Fruit fly (Drosophila melanogaster): Measurements from ENCODE around the gene CG32262.

CG32262 gene

dm6 chr3L:3788790-3789421 lies 21.1 kb downstream of the CG32262 start (continued):
- peak; percentile 35 for TF ChIP-seq CG17385 (GFP tag; optimal IDR thresholded peaks at IDR 0.05)
- no peak for TF ChIP-seq dimm (GFP tag; IDR thresholded peaks at IDR 0.05)
- TF ChIP-seq pan (optimal IDR thresholded peaks at IDR 0.05) = no peak
- peak in 1 of 2 experiments; percentile 22 for TF ChIP-seq pan (GFP tag; optimal IDR thresholded peaks at IDR 0.05 in 1 of 2, IDR thresholded peaks at IDR 0.05 in 1 of 2)
- TF ChIP-seq lbe (GFP tag; optimal IDR thresholded peaks at IDR 0.05) = no peak
- peak; percentile 36; the same call in 1 of the 2 replicates for TF ChIP-seq inv (GFP tag; IDR thresholded peaks at IDR 0.05; ENCODE audit: partially characterized antibody)
- TF ChIP-seq Dp (GFP tag; optimal IDR thresholded peaks at IDR 0.05) = peak; percentile 17
- no peak for TF ChIP-seq NK7.1 (GFP tag; optimal IDR thresholded peaks at IDR 0.05)
- no peak for TF ChIP-seq pzg (GFP tag; optimal IDR thresholded peaks at IDR 0.05)
- TF ChIP-seq Antp (GFP tag; optimal IDR thresholded peaks at IDR 0.05) = no peak
- peak; percentile 7 for TF ChIP-seq bcd (GFP tag; optimal IDR thresholded peaks at IDR 0.05)
- TF ChIP-seq CG9727 (GFP tag; optimal IDR thresholded peaks at IDR 0.05) = peak; percentile 22
- TF ChIP-seq NfI (GFP tag; optimal IDR thresholded peaks at IDR 0.05) = peak; percentile 52
- peak; percentile 66 for TF ChIP-seq CG34224 (GFP tag; IDR thresholded peaks at IDR 0.05; ENCODE audit: partially characterized antibody)
- TF ChIP-seq CG12155 (GFP tag; optimal IDR thresholded peaks at IDR 0.05) = no peak
- peak; percentile 7 for TF ChIP-seq Deaf1 (tag; optimal IDR thresholded peaks at IDR 0.05)
- no peak for TF ChIP-seq pros (GFP tag; optimal IDR thresholded peaks at IDR 0.05)
- TF ChIP-seq ato (GFP tag; IDR thresholded peaks at IDR 0.05; ENCODE audit: partially characterized antibody) = peak; percentile 61; the same call in 1 of the 2 replicates
- no peak for TF ChIP-seq CG10366 (GFP tag; IDR thresholded peaks at IDR 0.05)
- TF ChIP-seq CG17186 (GFP tag; optimal IDR thresholded peaks at IDR 0.05) = no peak
- peak; percentile 45 for TF ChIP-seq CG10543 (GFP tag; optimal IDR thresholded peaks at IDR 0.05)
- no peak for TF ChIP-seq CG6813 (GFP tag; optimal IDR thresholded peaks at IDR 0.05)
- TF ChIP-seq vnd (GFP tag; IDR thresholded peaks at IDR 0.05; ENCODE audit: partially characterized antibody) = peak; percentile 36; the same call in 1 of the 3 replicates
- no peak for TF ChIP-seq cg (GFP tag; optimal IDR thresholded peaks at IDR 0.05)
- TF ChIP-seq CG15269 (tag; optimal IDR thresholded peaks at IDR 0.05) = peak; percentile 12
- TF ChIP-seq CG13424 (tag; optimal IDR thresholded peaks at IDR 0.05) = peak; percentile 48
- TF ChIP-seq zen (tag; optimal IDR thresholded peaks at IDR 0.05) = no peak
- no peak for TF ChIP-seq mld (GFP tag; IDR thresholded peaks at IDR 0.05; ENCODE audit: partially characterized antibody)
- TF ChIP-seq CG17802 (tag; optimal IDR thresholded peaks at IDR 0.05) = no peak
- TF ChIP-seq pb (GFP tag; optimal IDR thresholded peaks at IDR 0.05) = no peak
- TF ChIP-seq Hr39 (optimal IDR thresholded peaks at IDR 0.05) = no peak
- no peak for TF ChIP-seq Lpt (GFP tag; optimal IDR thresholded peaks at IDR 0.05)
- TF ChIP-seq jumu (GFP tag; optimal IDR thresholded peaks at IDR 0.05) = no peak
- TF ChIP-seq Drgx (GFP tag; IDR thresholded peaks at IDR 0.05) = peak; percentile 17; the same call in 1 of the 2 replicates
- no peak for TF ChIP-seq ara (GFP tag; IDR thresholded peaks at IDR 0.05)
- no peak for TF ChIP-seq pho (GFP tag; optimal IDR thresholded peaks at IDR 0.05)
- no peak for TF ChIP-seq Lim3 (GFP tag; IDR thresholded peaks at IDR 0.05)
- TF ChIP-seq esg (GFP tag; conservative IDR thresholded peaks at IDR 0.05) = no peak
- peak; percentile 50 for TF ChIP-seq MBD-R2 (GFP tag; IDR thresholded peaks at IDR 0.05)
- no peak for TF ChIP-seq D (optimal IDR thresholded peaks at IDR 0.05)
- peak; percentile 1 for TF ChIP-seq D (GFP tag; optimal IDR thresholded peaks at IDR 0.05)
- TF ChIP-seq CG17612 (GFP tag; IDR thresholded peaks at IDR 0.05) = 0 out of 2 replicates have a peak, but pooled peaks have one; percentile 11
- peak; percentile 79 for TF ChIP-seq crol (GFP tag; IDR thresholded peaks at IDR 0.05)
- no peak for TF ChIP-seq CG2120 (GFP tag; optimal IDR thresholded peaks at IDR 0.05)
- TF ChIP-seq gro (GFP tag; optimal IDR thresholded peaks at IDR 0.05) = no peak
- no peak for TF ChIP-seq Dip3 (GFP tag; optimal IDR thresholded peaks at IDR 0.05)
- no peak for TF ChIP-seq fd3F (GFP tag; optimal IDR thresholded peaks at IDR 0.05)
- no peak for TF ChIP-seq ems (GFP tag; optimal IDR thresholded peaks at IDR 0.05)
- TF ChIP-seq CG12104 (GFP tag; optimal IDR thresholded peaks at IDR 0.05) = no peak
- no peak for TF ChIP-seq Atf-2 (GFP tag; optimal IDR thresholded peaks at IDR 0.05)
